Worm (Caenorhabditis elegans) whole organism, early embryonic: ENCODE data around the gene csp-1.
A peak's percentile ranks its signal among the peaks of the same experiment; 100 is the strongest.

Source experiments
- B0310.2 ChIP-seq: sonication (generic microtip); optimal IDR thresholded peaks from 2 replicates; lab custom pipeline; 2016; ENCODE audit warnings: mild to moderate bottlenecking, missing genetic modification characterization, missing compliant biosample characterization
- F13C5.2 ChIP-seq: sonication (generic microtip); optimal IDR thresholded peaks from 2 replicates; lab custom pipeline; 2017; ENCODE audit warnings: mild to moderate bottlenecking, missing genetic modification characterization, inconsistent platforms, missing compliant biosample characterization
- aly-1 ChIP-seq: sonication (generic microtip); optimal IDR thresholded peaks from 2 replicates; lab custom pipeline; 2016; ENCODE audit warnings: missing genetic modification characterization, missing compliant biosample characterization
- ama-1 ChIP-seq: fragments of 150-350 bp; optimal IDR thresholded peaks from 2 replicates; lab custom pipeline; 2014
- ceh-13 ChIP-seq: fragments of 200-800 bp; sonication (Bioruptor generic); optimal IDR thresholded peaks from 2 replicates; lab custom pipeline; 2018; ENCODE audit warnings: mild to moderate bottlenecking, missing genetic modification characterization, missing compliant biosample characterization
- ceh-36 ChIP-seq: sonication (generic microtip); optimal IDR thresholded peaks from 2 replicates; lab custom pipeline; 2016; ENCODE audit warnings: missing genetic modification characterization, inconsistent platforms, missing compliant biosample characterization
- ets-7 ChIP-seq: sonication (generic microtip); optimal IDR thresholded peaks from 2 replicates; lab custom pipeline; 2016; ENCODE audit warnings: missing genotype, missing genetic modification characterization, missing compliant biosample characterization
- flt-1 ChIP-seq: fragments of 200-800 bp; sonication (Bioruptor generic); IDR thresholded peaks from 2 replicates; pipeline ENCODE4 v1.3.6; 2022; ENCODE audit warnings: missing genetic modification characterization, missing compliant biosample characterization
- hmbx-1 ChIP-seq: sonication (generic microtip); optimal IDR thresholded peaks from 2 replicates; lab custom pipeline; 2016; ENCODE audit warnings: mild to moderate bottlenecking, missing genetic modification characterization, missing compliant biosample characterization
- hmg-4 ChIP-seq: fragments of 200-800 bp; sonication (Bioruptor generic); optimal IDR thresholded peaks from 2 replicates; lab custom pipeline; 2018; ENCODE audit warnings: mild to moderate bottlenecking, missing genetic modification characterization, missing compliant biosample characterization
- hnd-1 ChIP-seq: sonication (generic microtip); optimal IDR thresholded peaks from 2 replicates; lab custom pipeline; 2016; ENCODE audit warnings: missing genetic modification characterization, missing compliant biosample characterization
- pes-1 ChIP-seq: fragments of 200-800 bp; sonication (Bioruptor generic); IDR thresholded peaks from 2 replicates; pipeline ENCODE4 v1.3.6; 2022; ENCODE audit warnings: missing genetic modification reagents, missing genetic modification characterization, missing compliant biosample characterization
- scrt-1 ChIP-seq: fragments of 200-800 bp; sonication (Bioruptor generic); IDR thresholded peaks from 2 replicates; pipeline ENCODE4 v1.3.6; 2022; ENCODE audit warnings: missing genetic modification characterization, missing compliant biosample characterization
- sea-1 ChIP-seq: fragments of 200-800 bp; sonication (Bioruptor generic); conservative IDR thresholded peaks from 2 replicates; pipeline ENCODE4 v1.3.6; 2022; ENCODE audit warnings: missing genetic modification characterization, missing compliant biosample characterization
- tbx-11 ChIP-seq: fragments of 200-800 bp; sonication (Bioruptor generic); IDR thresholded peaks from 2 replicates; pipeline ENCODE4 v1.3.6; 2022; ENCODE audit warnings: missing genetic modification characterization, missing compliant biosample characterization
- tbx-37 ChIP-seq: fragments of 200-800 bp; sonication (Bioruptor generic); conservative IDR thresholded peaks from 2 replicates; pipeline ENCODE4 v1.3.6; 2022; ENCODE audit warnings: missing genetic modification reagents, missing genetic modification characterization, missing compliant biosample characterization
- tra-4 ChIP-seq: sonication (generic microtip); optimal IDR thresholded peaks from 2 replicates; lab custom pipeline; 2017; ENCODE audit warnings: missing genetic modification characterization, missing compliant biosample characterization

The csp-1 gene

ce11 chrII:13593659-13594221 is 7.3 kb upstream of the csp-1 start, which contains the start of gene clec-146:
TSS of gene clec-146 (minus strand) at chrII:13593774.
- TF ChIP-seq hmg-4 (GFP tag; lab: Kevin White, UChicago) (no peak), B0310.2 (tag; lab: Kevin White, UChicago) (no peak), ceh-13 (GFP tag; lab: Kevin White, UChicago) (no peak)

ce11 chrII:13595279-13595678 is 5.7 kb upstream of the csp-1 start:
- TF ChIP-seq F13C5.2 (tag; lab: Kevin White, UChicago) (no peak), ama-1 (lab: Kevin White, UChicago) (no peak), hmg-4 (GFP tag; lab: Kevin White, UChicago) (no peak), hnd-1 (no peak), ceh-36 (tag; lab: Kevin White, UChicago) (no peak), scrt-1 (GFP tag; lab: Robert Waterston, UW) (no peak), tra-4 (tag; lab: Kevin White, UChicago) (no peak), ceh-13 (GFP tag; lab: Kevin White, UChicago) (no peak), tbx-11 (GFP tag; lab: Robert Waterston, UW) (no peak), B0310.2 (tag; lab: Kevin White, UChicago) (no peak), pes-1 (no peak), flt-1 (GFP tag; lab: Robert Waterston, UW) (no peak), sea-1 (GFP tag; lab: Robert Waterston, UW) (no peak), tbx-37 (no peak), hmbx-1 (tag; lab: Kevin White, UChicago) (no peak), aly-1 (tag; lab: Kevin White, UChicago) (no peak), ets-7 (no peak)

- TF ChIP-seq ceh-36 (tag; lab: Kevin White, UChicago) (no peak), F13C5.2 (tag; lab: Kevin White, UChicago) (peak; percentile 49), hmbx-1 (tag; lab: Kevin White, UChicago) (no peak)
These were observed 4.5 kb upstream of the csp-1 start, which contains the start of the genes fbxc-23 and csc-1 for ce11 chrII:13596505-13596977. TSS of gene fbxc-23 (minus strand) at chrII:13596555. TSS of gene csc-1 (plus strand) at chrII:13596955.

- TF ChIP-seq tbx-37 = no peak
- TF ChIP-seq tbx-11 (GFP tag; lab: Robert Waterston, UW) = no peak
- no peak for TF ChIP-seq aly-1 (tag; lab: Kevin White, UChicago)
- TF ChIP-seq hnd-1 = no peak
- TF ChIP-seq flt-1 (GFP tag; lab: Robert Waterston, UW) = no peak
- TF ChIP-seq hmg-4 (GFP tag; lab: Kevin White, UChicago) = no peak
- TF ChIP-seq tra-4 (tag; lab: Kevin White, UChicago) = no peak
- no peak for TF ChIP-seq hmbx-1 (tag; lab: Kevin White, UChicago)
- TF ChIP-seq pes-1 = no peak
- no peak for TF ChIP-seq sea-1 (GFP tag; lab: Robert Waterston, UW)
- TF ChIP-seq B0310.2 (tag; lab: Kevin White, UChicago) = no peak
- no peak for TF ChIP-seq ama-1 (lab: Kevin White, UChicago)
- no peak for TF ChIP-seq scrt-1 (GFP tag; lab: Robert Waterston, UW)
- TF ChIP-seq ceh-13 (GFP tag; lab: Kevin White, UChicago) = no peak
- no peak for TF ChIP-seq ets-7
- no peak for TF ChIP-seq ceh-36 (tag; lab: Kevin White, UChicago)
- TF ChIP-seq F13C5.2 (tag; lab: Kevin White, UChicago) = no peak
These were observed 8.7 kb downstream of the csp-1 start, which contains the start of gene gst-20 for ce11 chrII:13609655-13610054. TSS of gene gst-20 (minus strand) at chrII:13609824.

ce11 chrII:13611186-13611585 is 10.2 kb downstream of the csp-1 start, which contains the start of gene gst-24:
TSS of gene gst-24 (minus strand) at chrII:13611366.
- TF ChIP-seq hmg-4 (GFP tag; lab: Kevin White, UChicago) (no peak), tra-4 (tag; lab: Kevin White, UChicago) (no peak), scrt-1 (GFP tag; lab: Robert Waterston, UW) (no peak), F13C5.2 (tag; lab: Kevin White, UChicago) (no peak), sea-1 (GFP tag; lab: Robert Waterston, UW) (no peak), tbx-37 (no peak), pes-1 (no peak), ets-7 (no peak), hnd-1 (no peak), B0310.2 (tag; lab: Kevin White, UChicago) (no peak), ceh-13 (GFP tag; lab: Kevin White, UChicago) (no peak)

- TF ChIP-seq aly-1 (tag; lab: Kevin White, UChicago) = no peak
- no peak for TF ChIP-seq ceh-36 (tag; lab: Kevin White, UChicago)
- no peak for TF ChIP-seq hmg-4 (GFP tag; lab: Kevin White, UChicago)
- TF ChIP-seq flt-1 (GFP tag; lab: Robert Waterston, UW) = no peak
- TF ChIP-seq sea-1 (GFP tag; lab: Robert Waterston, UW) = no peak
These were observed 12.1 kb downstream of the csp-1 start, which contains the start of gene gst-15 for ce11 chrII:13613096-13613495. TSS of gene gst-15 (minus strand) at chrII:13613196.

ce11 chrII:13614516-13614915 is 13.5 kb downstream of the csp-1 start:
- TF ChIP-seq hmbx-1 (tag; lab: Kevin White, UChicago) = no peak
- no peak for TF ChIP-seq tbx-37
- no peak for TF ChIP-seq sea-1 (GFP tag; lab: Robert Waterston, UW)
- TF ChIP-seq tra-4 (tag; lab: Kevin White, UChicago) = no peak
- TF ChIP-seq flt-1 (GFP tag; lab: Robert Waterston, UW) = no peak
- no peak for TF ChIP-seq ets-7
- no peak for TF ChIP-seq ceh-36 (tag; lab: Kevin White, UChicago)
- no peak for TF ChIP-seq pes-1
- no peak for TF ChIP-seq B0310.2 (tag; lab: Kevin White, UChicago)
- TF ChIP-seq F13C5.2 (tag; lab: Kevin White, UChicago) = no peak
- no peak for TF ChIP-seq hmg-4 (GFP tag; lab: Kevin White, UChicago)
- TF ChIP-seq ceh-13 (GFP tag; lab: Kevin White, UChicago) = no peak
- TF ChIP-seq ama-1 (lab: Kevin White, UChicago) = no peak
- no peak for TF ChIP-seq hnd-1
- no peak for TF ChIP-seq tbx-11 (GFP tag; lab: Robert Waterston, UW)
- no peak for TF ChIP-seq scrt-1 (GFP tag; lab: Robert Waterston, UW)
- TF ChIP-seq aly-1 (tag; lab: Kevin White, UChicago) = no peak
